Fruit fly (Drosophila melanogaster) whole organism: Measurements from ENCODE around the gene CG6059.

ENCODE experiments used
- CG8478 ChIP-seq: fragments of >200 bp; optimal IDR thresholded peaks from 2 replicates; lab custom pipeline; 2018; ENCODE audit warnings: inconsistent platforms
- Dll ChIP-seq: fragments of >200 bp; optimal IDR thresholded peaks from 2 replicates; lab custom pipeline; 2017
- EcR ChIP-seq, 2 experiments: fragments of >200 bp; optimal IDR thresholded peaks; 2 replicates each; lab custom pipeline; 2017; ENCODE audit warnings: missing biosample characterization in 2 of 2, missing genetic modification characterization in 2 of 2, missing genetic modification reagents in 2 of 2
- pan ChIP-seq: fragments of >200 bp; optimal IDR thresholded peaks from 2 replicates; lab custom pipeline; 2017
- psq ChIP-seq: fragments of >200 bp; optimal IDR thresholded peaks from 2 replicates; lab custom pipeline; 2017
- usp ChIP-seq: fragments of >200 bp; optimal IDR thresholded peaks from 2 replicates; lab custom pipeline; 2017; ENCODE audit warnings: missing biosample characterization, missing genetic modification characterization, mixed read lengths

dm6 chr3R:27128723-27129122, 4.2 kb upstream of the CG6059 start:
- TF ChIP-seq pan: no peak
- no peak for TF ChIP-seq usp (GFP tag; lab: Kevin White, UChicago)
- TF ChIP-seq CG8478: no peak
- TF ChIP-seq psq: no peak
- TF ChIP-seq EcR (GFP tag; optimal IDR thresholded peaks at IDR 0.05; lab: Kevin White, UChicago): no peak
- TF ChIP-seq Dll: no peak
